Worm (Caenorhabditis elegans) whole organism, L1 larva: ENCODE measurements around the gene F58A4.1.

Source experiments
- C16A3.4 ChIP-seq: fragments of 150-350 bp; optimal IDR thresholded peaks from 2 replicates; lab custom pipeline; 2014; ENCODE audit warnings: missing biosample characterization, missing genetic modification characterization
- Y116A8C.19 ChIP-seq: sonication (generic microtip); optimal IDR thresholded peaks from 2 replicates; lab custom pipeline; 2016; ENCODE audit warnings: missing compliant biosample characterization, missing genetic modification characterization, borderline replicate concordance
- aha-1 ChIP-seq: fragments of 150-350 bp; optimal IDR thresholded peaks from 2 replicates; lab custom pipeline; 2014; ENCODE audit warnings: missing biosample characterization, missing genetic modification characterization
- aly-2 ChIP-seq: fragments of 150-350 bp; optimal IDR thresholded peaks from 2 replicates; lab custom pipeline; 2014; ENCODE audit warnings: missing biosample characterization, missing genetic modification characterization
- blmp-1 ChIP-seq: fragments of 150-350 bp; optimal IDR thresholded peaks from 2 replicates; lab custom pipeline; 2014; ENCODE audit warnings: missing biosample characterization, missing genetic modification characterization
- ceh-8 ChIP-seq: fragments of 200-800 bp; sonication (Bioruptor generic); optimal IDR thresholded peaks from 2 replicates; lab custom pipeline; 2018; ENCODE audit warnings: mild to moderate bottlenecking, missing genetic modification characterization, moderate library complexity, missing compliant biosample characterization
- ceh-90 ChIP-seq: sonication (generic microtip); optimal IDR thresholded peaks from 2 replicates; lab custom pipeline; 2016; ENCODE audit warnings: missing genetic modification characterization, missing compliant biosample characterization
- efl-1 ChIP-seq, 4 experiments: fragments of 150-350 bp; optimal IDR thresholded peaks in 3 of 4; peaks in 1 of 4; 1 replicate in 1 of 4; 2 replicates in 3 of 4; lab custom pipeline; 2014; ENCODE audit warnings: missing biosample characterization in 2 of 4, missing genetic modification characterization in 2 of 4, missing genetic modification reagents in 2 of 4
- egl-27 ChIP-seq, 2 experiments: fragments of 150-350 bp in 1 of 2; sonication (generic microtip); optimal IDR thresholded peaks; 3 replicates each; lab custom pipeline; 2017 to 2018; ENCODE audit warnings: missing biosample characterization in 2 of 2, missing genetic modification characterization in 2 of 2, missing genetic modification reagents in 2 of 2
- elt-2 ChIP-seq: sonication (generic microtip); optimal IDR thresholded peaks from 2 replicates; lab custom pipeline; 2016; ENCODE audit warnings: missing genetic modification characterization, mild to moderate bottlenecking, inconsistent platforms, missing compliant biosample characterization, missing genetic modification reagents
- ets-5 ChIP-seq: fragments of 200-800 bp; sonication (Bioruptor generic); IDR thresholded peaks from 2 replicates; pipeline ENCODE4 v1.3.6; 2022; ENCODE audit warnings: missing genetic modification characterization, missing compliant biosample characterization
- fkh-10 ChIP-seq: sonication (generic microtip); optimal IDR thresholded peaks from 2 replicates; lab custom pipeline; 2017; ENCODE audit warnings: missing biosample characterization, missing genetic modification reagents, missing genetic modification characterization
- hpl-2 ChIP-seq: fragments of 150-350 bp; optimal IDR thresholded peaks from 2 replicates; lab custom pipeline; 2014; ENCODE audit warnings: missing biosample characterization, missing genetic modification reagents, missing genetic modification characterization
- jun-1 ChIP-seq: fragments of 150-350 bp; optimal IDR thresholded peaks from 2 replicates; lab custom pipeline; 2014; ENCODE audit warnings: missing biosample characterization, missing genetic modification reagents, missing genetic modification characterization
- lin-39 ChIP-seq: fragments of 150-350 bp; optimal IDR thresholded peaks from 2 replicates; lab custom pipeline; 2014; ENCODE audit warnings: missing biosample characterization, missing genetic modification reagents, missing genetic modification characterization
- lir-3 ChIP-seq: sonication (generic microtip); optimal IDR thresholded peaks from 2 replicates; lab custom pipeline; 2016; ENCODE audit warnings: mild to moderate bottlenecking, missing genetic modification characterization, moderate library complexity, missing compliant biosample characterization; ENCODE audit not compliant: poor library complexity
- lsy-2 ChIP-seq, 2 experiments: fragments of 150-350 bp; optimal IDR thresholded peaks; 2 replicates each; lab custom pipeline; 2014; ENCODE audit warnings: missing biosample characterization in 2 of 2, missing genetic modification characterization in 2 of 2
- mdl-1 ChIP-seq, 2 experiments: fragments of 150-350 bp; optimal IDR thresholded peaks; 2 replicates each; lab custom pipeline; 2014 to 2017; ENCODE audit warnings: missing biosample characterization in 2 of 2, missing genetic modification characterization in 2 of 2, inconsistent platforms in 1 of 2
- nhr-19 ChIP-seq: fragments of 200-800 bp; sonication (Bioruptor generic); conservative IDR thresholded peaks from 2 replicates; pipeline ENCODE4 v1.3.6; 2022; ENCODE audit warnings: missing genetic modification characterization, missing compliant biosample characterization
- nhr-237 ChIP-seq: fragments of 150-350 bp; optimal IDR thresholded peaks from 2 replicates; lab custom pipeline; 2014; ENCODE audit warnings: missing biosample characterization, missing genetic modification characterization
- nhr-47 ChIP-seq: sonication (generic microtip); optimal IDR thresholded peaks from 2 replicates; lab custom pipeline; 2016; ENCODE audit warnings: mild to moderate bottlenecking, missing genetic modification characterization, moderate library complexity, missing compliant biosample characterization
- nhr-71 ChIP-seq: sonication (generic microtip); optimal IDR thresholded peaks from 2 replicates; lab custom pipeline; 2016; ENCODE audit warnings: mild to moderate bottlenecking, missing genetic modification characterization, moderate library complexity, missing compliant biosample characterization
- nhr-85 ChIP-seq: sonication (generic microtip); peaks from one replicate; lab custom pipeline; 2016; ENCODE audit warnings: missing genetic modification characterization, inconsistent platforms, missing compliant biosample characterization
- nhr-90 ChIP-seq: sonication (generic microtip); optimal IDR thresholded peaks from 2 replicates; lab custom pipeline; 2016; ENCODE audit warnings: mild to moderate bottlenecking, missing genetic modification characterization, missing compliant biosample characterization; ENCODE audit not compliant: poor library complexity
- pax-3 ChIP-seq: fragments of 200-800 bp; sonication (Bioruptor generic); optimal IDR thresholded peaks from 2 replicates; lab custom pipeline; 2018; ENCODE audit warnings: mild to moderate bottlenecking, missing genetic modification characterization, moderate library complexity, missing compliant biosample characterization
- rnt-1 ChIP-seq: sonication (generic microtip); optimal IDR thresholded peaks from 2 replicates; lab custom pipeline; 2016; ENCODE audit warnings: mild to moderate bottlenecking, missing genetic modification characterization, moderate library complexity, missing compliant biosample characterization
- skn-1 ChIP-seq: fragments of 150-350 bp; optimal IDR thresholded peaks from 2 replicates; lab custom pipeline; 2014; ENCODE audit warnings: missing biosample characterization, missing genetic modification characterization
- snu-23 ChIP-seq: sonication (generic microtip); optimal IDR thresholded peaks from 2 replicates; lab custom pipeline; 2016; ENCODE audit warnings: missing genetic modification characterization, missing compliant biosample characterization
- sox-4 ChIP-seq: sonication (generic microtip); optimal IDR thresholded peaks from 2 replicates; lab custom pipeline; 2016; ENCODE audit warnings: missing genetic modification characterization, missing compliant biosample characterization
- swsn-7 ChIP-seq: sonication (generic microtip); optimal IDR thresholded peaks from 2 replicates; lab custom pipeline; 2016; ENCODE audit warnings: missing genetic modification characterization, missing compliant biosample characterization
- unc-130 ChIP-seq: fragments of 150-350 bp; optimal IDR thresholded peaks from 2 replicates; lab custom pipeline; 2017; ENCODE audit warnings: missing biosample characterization, missing genetic modification characterization, inconsistent platforms
- unc-30 ChIP-seq: sonication (generic microtip); optimal IDR thresholded peaks from 2 replicates; lab custom pipeline; 2017; ENCODE audit warnings: missing biosample characterization, missing genetic modification characterization
- unc-98 ChIP-seq: fragments of 200-800 bp; sonication (Bioruptor generic); IDR thresholded peaks from 2 replicates; pipeline ENCODE4 v1.3.6; 2022; ENCODE audit warnings: missing genetic modification characterization, missing compliant biosample characterization
- ztf-4 ChIP-seq: fragments of 150-350 bp; optimal IDR thresholded peaks from 2 replicates; lab custom pipeline; 2014; ENCODE audit warnings: missing biosample characterization, missing genetic modification characterization

Gene F58A4.1

DNA sequence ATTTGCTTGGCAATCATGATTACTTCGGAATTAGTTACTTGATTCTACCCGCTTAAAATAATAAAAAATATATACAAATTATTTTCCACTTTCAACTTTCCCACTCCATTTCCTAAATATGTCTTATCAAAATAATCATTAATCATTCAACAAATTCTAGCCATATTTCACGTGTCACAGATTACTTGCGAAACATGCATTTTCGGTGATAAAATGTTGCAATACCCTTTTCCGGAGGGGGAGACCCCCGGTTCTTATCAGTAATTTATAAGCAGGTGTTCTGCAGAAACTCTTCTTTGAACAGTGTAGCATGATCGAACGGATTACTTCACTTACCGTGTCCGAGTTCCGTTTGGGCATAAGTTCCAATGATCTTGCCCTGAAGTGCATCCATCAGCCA, 8.1 kb upstream of the F58A4.1 start:
- TF ChIP-seq blmp-1 (tag; lab: Kevin White, UChicago) = no peak
- TF ChIP-seq lin-39 (tag; lab: Kevin White, UChicago) = no peak
- TF ChIP-seq mdl-1 (tag; optimal IDR thresholded peaks at IDR 0.05; lab: Kevin White, UChicago) = peak in 1 of 2 experiments; percentile 2
- peak; percentile 83 for TF ChIP-seq elt-2 (tag; lab: Kevin White, UChicago)

DNA sequence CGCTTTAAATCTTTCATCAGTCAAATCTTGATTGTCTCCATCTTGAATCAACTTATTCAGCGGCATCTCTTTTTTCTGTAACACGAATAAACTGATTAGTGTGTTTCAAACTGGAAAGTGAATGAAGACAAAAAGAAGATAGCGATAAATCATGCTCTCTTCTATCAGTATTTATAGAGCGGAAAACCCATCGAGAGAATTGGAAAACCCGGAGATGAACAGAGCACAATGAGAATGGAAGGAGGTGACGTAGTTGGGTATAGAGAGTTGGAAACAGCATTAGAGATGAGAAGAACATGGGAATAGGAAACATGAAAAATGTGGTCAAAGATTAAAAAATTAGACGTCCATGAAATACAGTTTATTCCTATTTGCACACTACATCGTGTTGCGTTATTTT, 6.2 kb upstream of the F58A4.1 start, which contains the start of gene acox-1.5:
Gene acox-1.5, minus strand, starts transcription at position 75 of the 400 bp plus-strand sequence.
- TF ChIP-seq elt-2 (tag; lab: Kevin White, UChicago) = peak; percentile 35
- no peak for TF ChIP-seq rnt-1 (tag; lab: Kevin White, UChicago)
- TF ChIP-seq, all 84 proteins: peak for 1

ce11 chrIII:9595563-9595962, 2.7 kb upstream of the F58A4.1 start, which contains the start of gene rom-2:
Gene rom-2 (minus strand): TSS chrIII:9595663.
- TF ChIP-seq jun-1 (tag; lab: Kevin White, UChicago) = no peak
- TF ChIP-seq nhr-237 (tag; lab: Kevin White, UChicago) = no peak
- TF ChIP-seq nhr-47 (tag; lab: Kevin White, UChicago) = no peak

DNA sequence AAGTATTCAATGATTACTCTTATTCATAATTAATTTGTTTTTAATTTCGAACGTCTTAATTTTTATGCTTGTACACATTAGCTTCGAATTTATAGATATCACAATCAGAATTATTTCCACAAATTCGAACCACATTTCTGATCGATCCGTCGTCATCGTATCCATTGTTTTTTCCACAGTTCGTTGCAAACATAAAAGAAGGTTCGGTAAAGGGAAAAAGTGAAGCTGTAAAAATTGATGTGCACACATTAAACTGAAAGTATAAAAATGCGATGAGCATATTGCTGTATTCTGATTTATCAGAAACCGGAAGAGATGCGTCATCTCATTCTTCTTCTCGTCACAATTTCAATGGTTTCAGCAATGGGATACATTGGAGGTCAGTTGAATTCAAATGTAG, 1.2 kb upstream of the F58A4.1 start, which contains the start of gene C48B4.12:
Gene C48B4.12, plus strand, starts transcription at position 301 of the 400 bp plus-strand sequence.
- TF ChIP-seq egl-27 (tag; optimal IDR thresholded peaks at IDR 0.05; lab: Kevin White, UChicago) (no peak), efl-1 (optimal IDR thresholded peaks at IDR 0.05; lab: Kevin White, UChicago) (no peak), efl-1 (GFP tag; optimal IDR thresholded peaks at IDR 0.05 in 1 of 2; lab: Kevin White, UChicago) (no peak), fkh-10 (no peak), nhr-19 (GFP tag; lab: Robert Waterston, UW) (no peak), nhr-90 (tag; lab: Kevin White, UChicago) (no peak), C16A3.4 (tag; lab: Kevin White, UChicago) (no peak), nhr-85 (no peak), sox-4 (tag; lab: Kevin White, UChicago) (no peak), ets-5 (GFP tag; lab: Robert Waterston, UW) (no peak), aha-1 (tag; lab: Kevin White, UChicago) (no peak), lir-3 (tag; lab: Kevin White, UChicago) (no peak), ceh-90 (tag; lab: Kevin White, UChicago) (no peak), Y116A8C.19 (tag; lab: Kevin White, UChicago) (no peak), snu-23 (no peak), swsn-7 (no peak)

- TF ChIP-seq unc-98 (GFP tag; lab: Robert Waterston, UW) = no peak
- peak in 1 of 2 experiments; percentile 79 for TF ChIP-seq efl-1 (optimal IDR thresholded peaks at IDR 0.05; lab: Kevin White, UChicago)
- TF ChIP-seq efl-1 (GFP tag; optimal IDR thresholded peaks at IDR 0.05 in 1 of 2; lab: Kevin White, UChicago) = peak in 1 of 2 experiments; percentile 19
These were observed 2.4 kb downstream of the F58A4.1 start, which contains the start of gene F58A4.2 for ce11 chrIII:9600645-9601044. Gene F58A4.2 (minus strand): TSS chrIII:9600745.

- TF ChIP-seq egl-27 (tag; optimal IDR thresholded peaks at IDR 0.05; lab: Kevin White, UChicago) = no peak
- no peak for TF ChIP-seq blmp-1 (tag; lab: Kevin White, UChicago)
- no peak for TF ChIP-seq aly-2 (tag; lab: Kevin White, UChicago)
- no peak for TF ChIP-seq nhr-71 (tag; lab: Kevin White, UChicago)
- TF ChIP-seq unc-30 = no peak
- no peak for TF ChIP-seq skn-1 (tag; lab: Kevin White, UChicago)
- no peak for TF ChIP-seq rnt-1 (tag; lab: Kevin White, UChicago)
- TF ChIP-seq lir-3 (tag; lab: Kevin White, UChicago) = no peak
- TF ChIP-seq hpl-2 = no peak
- no peak for TF ChIP-seq mdl-1 (tag; optimal IDR thresholded peaks at IDR 0.05; lab: Kevin White, UChicago)
- no peak for TF ChIP-seq ztf-4 (tag; lab: Kevin White, UChicago)
- no peak for TF ChIP-seq pax-3 (tag; lab: Kevin White, UChicago)
- TF ChIP-seq unc-130 (tag; lab: Kevin White, UChicago) = no peak
- no peak for TF ChIP-seq snu-23
- no peak for TF ChIP-seq ets-5 (GFP tag; lab: Robert Waterston, UW)
- no peak for TF ChIP-seq nhr-90 (tag; lab: Kevin White, UChicago)
- TF ChIP-seq jun-1 (tag; lab: Kevin White, UChicago) = no peak
- no peak for TF ChIP-seq ceh-8 (GFP tag; lab: Kevin White, UChicago)
- TF ChIP-seq elt-2 (tag; lab: Kevin White, UChicago) = no peak
- no peak for TF ChIP-seq lsy-2 (tag; optimal IDR thresholded peaks at IDR 0.05; lab: Kevin White, UChicago)
These were observed 10.4 kb downstream of the F58A4.1 start, which contains the start of gene clec-161 for ce11 chrIII:9608650-9609049. Gene clec-161 (minus strand): TSS chrIII:9608750.
